Fruit fly (Drosophila melanogaster) Kc167 (cell line): ENCODE measurements around the gene CG11672.

ENCODE experiments used
- Myc ChIP-seq: fragments of >200 bp; optimal IDR thresholded peaks from 2 replicates; lab custom pipeline; 2017; ENCODE audit warnings: missing external identifiers
- Sin3A ChIP-seq: fragments of >200 bp; optimal IDR thresholded peaks from 2 replicates; lab custom pipeline; 2018; ENCODE audit warnings: missing external identifiers
- h ChIP-seq: fragments of >200 bp; optimal IDR thresholded peaks from 3 replicates; lab custom pipeline; 2018; ENCODE audit warnings: missing external identifiers
- psq ChIP-seq: fragments of >200 bp; optimal IDR thresholded peaks from 2 replicates; lab custom pipeline; 2017; ENCODE audit warnings: missing external identifiers
- ttk ChIP-seq: sonication (Bioruptor generic); optimal IDR thresholded peaks from 2 replicates; lab custom pipeline; 2017; ENCODE audit warnings: missing external identifiers

dm6 chr3R:8316344-8317105, 26.1 kb upstream of the CG11672 start, which contains the start of gene Coq2:
- no peak for TF ChIP-seq ttk (lab: Kevin White, UChicago)
- no peak for TF ChIP-seq h (lab: Kevin White, UChicago)
- no peak for TF ChIP-seq Sin3A (lab: Kevin White, UChicago)
- no peak for TF ChIP-seq Myc
- TF ChIP-seq psq = no peak
